Worm (Caenorhabditis elegans) whole organism, young adult: Measurements from ENCODE around the gene nol-6.

Source experiments
- F22D6.2 ChIP-seq: sonication (generic microtip); optimal IDR thresholded peaks from 2 replicates; lab custom pipeline; 2016; ENCODE audit warnings: mild to moderate bottlenecking, missing genetic modification characterization, missing compliant biosample characterization
- F49E8.2 ChIP-seq: sonication (generic microtip); optimal IDR thresholded peaks from 3 replicates; lab custom pipeline; 2017; ENCODE audit warnings: missing genetic modification characterization, mild to moderate bottlenecking, missing compliant biosample characterization, antibody characterized with exemption, moderate library complexity; ENCODE audit not compliant: insufficient read depth
- K11D2.4 ChIP-seq: fragments of 200-800 bp; sonication (Bioruptor generic); IDR thresholded peaks from 2 replicates; pipeline ENCODE4 v1.3.6; 2022; ENCODE audit warnings: missing genetic modification reagents, missing genetic modification characterization, missing compliant biosample characterization
- Y53F4B.3 ChIP-seq: fragments of 200-800 bp; sonication (Bioruptor generic); IDR thresholded peaks from 2 replicates; pipeline ENCODE4 v1.3.6; 2022; ENCODE audit warnings: missing genetic modification reagents, missing genetic modification characterization, missing compliant biosample characterization
- Y56A3A.18 ChIP-seq: fragments of 200-800 bp; sonication (Bioruptor generic); IDR thresholded peaks from 2 replicates; pipeline ENCODE4 v1.3.6; 2022; ENCODE audit warnings: missing genetic modification reagents, missing genetic modification characterization, missing compliant biosample characterization
- akir-1 ChIP-seq: fragments of 200-800 bp; sonication (Bioruptor generic); optimal IDR thresholded peaks from 2 replicates; lab custom pipeline; 2018; ENCODE audit warnings: mild to moderate bottlenecking, missing genetic modification characterization, moderate library complexity, missing compliant biosample characterization
- aptf-2 ChIP-seq: fragments of 200-800 bp; sonication (Bioruptor generic); conservative IDR thresholded peaks from 2 replicates; pipeline ENCODE4 v1.3.6; 2022; ENCODE audit warnings: missing genetic modification reagents, missing genetic modification characterization, missing compliant biosample characterization
- atf-7 ChIP-seq: sonication (generic microtip); optimal IDR thresholded peaks from 2 replicates; lab custom pipeline; 2017; ENCODE audit warnings: mild to moderate bottlenecking, missing genetic modification characterization, missing compliant biosample characterization
- attf-5 ChIP-seq: fragments of 200-800 bp; sonication (Bioruptor generic); optimal IDR thresholded peaks from 2 replicates; lab custom pipeline; 2018; ENCODE audit warnings: mild to moderate bottlenecking, missing genetic modification characterization, missing compliant biosample characterization
- ccch-3 ChIP-seq: fragments of 200-800 bp; sonication (Bioruptor generic); optimal IDR thresholded peaks from 2 replicates; lab custom pipeline; 2018; ENCODE audit warnings: mild to moderate bottlenecking, missing genetic modification characterization, missing compliant biosample characterization
- die-1 ChIP-seq: sonication (generic microtip); optimal IDR thresholded peaks from 2 replicates; lab custom pipeline; 2016; ENCODE audit warnings: missing genotype, mild to moderate bottlenecking, missing genetic modification characterization, missing compliant biosample characterization
- dox-1 ChIP-seq: fragments of 200-800 bp; sonication (Bioruptor generic); IDR thresholded peaks from 2 replicates; pipeline ENCODE4 v1.3.6; 2022; ENCODE audit warnings: missing genetic modification reagents, missing genetic modification characterization, missing compliant biosample characterization
- dpff-1 ChIP-seq: sonication (generic microtip); optimal IDR thresholded peaks from 2 replicates; lab custom pipeline; 2017; ENCODE audit warnings: mild to moderate bottlenecking, missing genetic modification characterization, missing compliant biosample characterization
- egl-44 ChIP-seq: fragments of 200-800 bp; sonication (Bioruptor generic); IDR thresholded peaks from 2 replicates; pipeline ENCODE4 v1.3.6; 2022; ENCODE audit warnings: missing genetic modification reagents, missing genetic modification characterization, missing compliant biosample characterization
- egrh-3 ChIP-seq: fragments of 200-800 bp; sonication (Bioruptor generic); IDR thresholded peaks from 2 replicates; pipeline ENCODE4 v1.3.6; 2022; ENCODE audit warnings: missing genetic modification reagents, missing genetic modification characterization, missing compliant biosample characterization
- ekl-4 ChIP-seq: fragments of 200-800 bp; sonication (Bioruptor generic); IDR thresholded peaks from 2 replicates; pipeline ENCODE4 v1.3.6; 2022; ENCODE audit warnings: missing genetic modification reagents, missing genetic modification characterization, missing compliant biosample characterization
- ets-4 ChIP-seq: fragments of 200-800 bp; sonication (Bioruptor generic); optimal IDR thresholded peaks from 2 replicates; lab custom pipeline; 2018; ENCODE audit warnings: mild to moderate bottlenecking, missing genetic modification characterization, missing compliant biosample characterization
- gei-17 ChIP-seq: fragments of 200-800 bp; sonication (Bioruptor generic); optimal IDR thresholded peaks from 2 replicates; lab custom pipeline; 2018; ENCODE audit warnings: mild to moderate bottlenecking, missing genetic modification characterization, missing compliant biosample characterization
- hlh-26 ChIP-seq: fragments of 200-800 bp; sonication (Bioruptor generic); conservative IDR thresholded peaks from 2 replicates; pipeline ENCODE4 v1.3.6; 2022; ENCODE audit warnings: missing genetic modification reagents, missing genetic modification characterization, missing compliant biosample characterization
- hrde-1 ChIP-seq: sonication (generic microtip); optimal IDR thresholded peaks from 2 replicates; lab custom pipeline; 2016; ENCODE audit warnings: missing genetic modification characterization, mild to moderate bottlenecking, missing compliant biosample characterization, moderate library complexity, missing genotype, missing genetic modification reagents, borderline replicate concordance
- lir-1 ChIP-seq: fragments of 200-800 bp; sonication (Bioruptor generic); conservative IDR thresholded peaks from 2 replicates; pipeline ENCODE4 v1.3.6; 2022; ENCODE audit warnings: missing genetic modification reagents, missing genetic modification characterization, missing compliant biosample characterization
- lsy-27 ChIP-seq: sonication (generic microtip); optimal IDR thresholded peaks from 2 replicates; lab custom pipeline; 2017; ENCODE audit warnings: missing genetic modification characterization, mild to moderate bottlenecking, missing compliant biosample characterization, antibody characterized with exemption, missing genotype, borderline replicate concordance; ENCODE audit not compliant: insufficient read depth
- madf-3 ChIP-seq: fragments of 200-800 bp; sonication (Bioruptor generic); IDR thresholded peaks from 2 replicates; pipeline ENCODE4 v1.3.6; 2022; ENCODE audit warnings: missing genetic modification reagents, missing genetic modification characterization, missing compliant biosample characterization
- mcd-1 ChIP-seq: fragments of 200-800 bp; sonication (Bioruptor generic); IDR thresholded peaks from 2 replicates; pipeline ENCODE4 v1.3.6; 2022; ENCODE audit warnings: missing genetic modification reagents, missing genetic modification characterization, missing compliant biosample characterization
- mel-28 ChIP-seq: sonication (generic microtip); optimal IDR thresholded peaks from 2 replicates; lab custom pipeline; 2016; ENCODE audit warnings: borderline replicate concordance, mild to moderate bottlenecking, missing genetic modification characterization, missing compliant biosample characterization
- nhr-179 ChIP-seq: sonication (generic microtip); optimal IDR thresholded peaks from 2 replicates; lab custom pipeline; 2016; ENCODE audit warnings: mild to moderate bottlenecking, missing genetic modification characterization, missing compliant biosample characterization
- nhr-27 ChIP-seq: fragments of 200-800 bp; sonication (Bioruptor generic); optimal IDR thresholded peaks from 2 replicates; lab custom pipeline; 2018; ENCODE audit warnings: mild to moderate bottlenecking, missing genetic modification characterization, moderate library complexity, missing compliant biosample characterization
- nhr-80 ChIP-seq: sonication (generic microtip); optimal IDR thresholded peaks from 2 replicates; lab custom pipeline; 2016; ENCODE audit warnings: missing genetic modification characterization, missing compliant biosample characterization
- pbrm-1 ChIP-seq: fragments of 200-800 bp; sonication (Bioruptor generic); IDR thresholded peaks from 2 replicates; pipeline ENCODE4 v1.3.6; 2022; ENCODE audit warnings: missing genetic modification reagents, missing genetic modification characterization, missing compliant biosample characterization
- pha-4 ChIP-seq: fragments of 150-350 bp; sonication (generic microtip); optimal IDR thresholded peaks from 2 replicates; lab custom pipeline; 2014; ENCODE audit warnings: missing biosample characterization, missing genetic modification reagents, missing genetic modification characterization
- repo-1 ChIP-seq: sonication (generic microtip); optimal IDR thresholded peaks from 2 replicates; lab custom pipeline; 2017; ENCODE audit warnings: mild to moderate bottlenecking, missing genetic modification characterization, missing compliant biosample characterization
- sdz-38 ChIP-seq: sonication (generic microtip); optimal IDR thresholded peaks from 2 replicates; lab custom pipeline; 2016; ENCODE audit warnings: missing genotype, missing genetic modification characterization, missing compliant biosample characterization
- snpc-1.3 ChIP-seq: sonication (generic microtip); optimal IDR thresholded peaks from 2 replicates; lab custom pipeline; 2017; ENCODE audit warnings: missing genetic modification characterization, mild to moderate bottlenecking, missing compliant biosample characterization, antibody characterized with exemption, moderate library complexity, missing genotype, missing genetic modification reagents; ENCODE audit not compliant: insufficient read depth
- snpc-4 ChIP-seq, 5 experiments: fragments of 150-350 bp in 1 of 5; sonication (generic microtip) in 4 of 5; optimal IDR thresholded peaks; 2 replicates each; lab custom pipeline; 2014 to 2018; ENCODE audit warnings: missing genetic modification characterization in 5 of 5, missing biosample characterization in 3 of 5, antibody characterized with exemption in 2 of 5, mild to moderate bottlenecking in 2 of 5, missing compliant biosample characterization in 2 of 5, missing genotype in 2 of 5, moderate library complexity in 2 of 5, missing genetic modification reagents in 1 of 5
- somi-1 ChIP-seq: fragments of 200-800 bp; sonication (Bioruptor generic); optimal IDR thresholded peaks from 2 replicates; lab custom pipeline; 2018; ENCODE audit warnings: mild to moderate bottlenecking, missing genetic modification characterization, missing compliant biosample characterization
- tbp1 ChIP-seq: fragments of 200-800 bp; sonication (Bioruptor generic); optimal IDR thresholded peaks from 2 replicates; lab custom pipeline; 2018; ENCODE audit warnings: mild to moderate bottlenecking, missing genetic modification characterization, missing compliant biosample characterization
- unc-130 ChIP-seq: sonication (generic microtip); optimal IDR thresholded peaks from 2 replicates; lab custom pipeline; 2016; ENCODE audit warnings: missing genetic modification reagents, missing genetic modification characterization, missing compliant biosample characterization
- ztf-18 ChIP-seq: sonication (generic microtip); optimal IDR thresholded peaks from 2 replicates; lab custom pipeline; 2016; ENCODE audit warnings: missing genotype, mild to moderate bottlenecking, missing genetic modification characterization, missing compliant biosample characterization
- ztf-22 ChIP-seq: fragments of 200-800 bp; sonication (Bioruptor generic); optimal IDR thresholded peaks from 2 replicates; lab custom pipeline; 2018; ENCODE audit warnings: mild to moderate bottlenecking, missing genetic modification characterization, moderate library complexity, missing compliant biosample characterization
- ztf-26 ChIP-seq: sonication (generic microtip); optimal IDR thresholded peaks from 2 replicates; lab custom pipeline; 2017; ENCODE audit warnings: missing genetic modification characterization, missing compliant biosample characterization
- ztf-6 ChIP-seq: fragments of 200-800 bp; sonication (Bioruptor generic); IDR thresholded peaks from 2 replicates; pipeline ENCODE4 v1.3.6; 2022; ENCODE audit warnings: missing genetic modification reagents, missing genetic modification characterization, missing compliant biosample characterization

nol-6 gene

ce11 chrII:1419994-1420393 lies 17.3 kb downstream of the nol-6 start:
- TF ChIP-seq lsy-27 (tag; lab: Kevin White, UChicago) (no peak), madf-3 (GFP tag; lab: Robert Waterston, UW) (no peak), snpc-1.3 (tag; lab: Kevin White, UChicago) (no peak), pbrm-1 (GFP tag; lab: Robert Waterston, UW) (no peak), F22D6.2 (tag; lab: Kevin White, UChicago) (no peak), gei-17 (GFP tag; lab: Kevin White, UChicago) (no peak), ztf-6 (GFP tag; lab: Robert Waterston, UW) (no peak), ccch-3 (GFP tag; lab: Kevin White, UChicago) (no peak), K11D2.4 (GFP tag; lab: Robert Waterston, UW) (no peak), snpc-4 (GFP tag; optimal IDR thresholded peaks at IDR 0.05; lab: Kevin White, UChicago) (no peak), snpc-4 (tag; optimal IDR thresholded peaks at IDR 0.05; lab: Kevin White, UChicago) (no peak), tbp1 (GFP tag; lab: Kevin White, UChicago) (no peak), Y53F4B.3 (no peak), akir-1 (GFP tag; lab: Kevin White, UChicago) (no peak), aptf-2 (GFP tag; lab: Robert Waterston, UW) (no peak), dox-1 (no peak), lir-1 (GFP tag; lab: Robert Waterston, UW) (no peak), somi-1 (GFP tag; lab: Kevin White, UChicago) (no peak), dpff-1 (tag; lab: Kevin White, UChicago) (no peak), egrh-3 (GFP tag; lab: Robert Waterston, UW) (no peak), ets-4 (GFP tag; lab: Kevin White, UChicago) (no peak)

ce11 chrII:1412359-1412907 lies 24.9 kb downstream of the nol-6 start, which contains the start of gene alkb-1:
TSS of gene alkb-1 (plus strand) at chrII:1412409.
- no peak for TF ChIP-seq ztf-18
- no peak for TF ChIP-seq ztf-22 (GFP tag; lab: Kevin White, UChicago)
- TF ChIP-seq attf-5 (GFP tag; lab: Kevin White, UChicago): no peak
- no peak for TF ChIP-seq unc-130 (GFP tag; lab: Kevin White, UChicago)
- no peak for TF ChIP-seq hrde-1 (tag; lab: Kevin White, UChicago)
- TF ChIP-seq egl-44 (GFP tag; lab: Robert Waterston, UW): no peak
- TF ChIP-seq hlh-26 (GFP tag; lab: Robert Waterston, UW): no peak

ce11 chrII:1411372-1411771 lies 25.9 kb downstream of the nol-6 start, which contains the start of gene Y51H7C.9:
TSS of gene Y51H7C.9 (minus strand) at chrII:1411472.
- TF ChIP-seq sdz-38 (tag; lab: Kevin White, UChicago) (no peak), Y56A3A.18 (GFP tag; lab: Robert Waterston, UW) (no peak), ztf-26 (tag; lab: Kevin White, UChicago) (no peak), nhr-179 (no peak), mel-28 (tag; lab: Kevin White, UChicago) (no peak)

- TF ChIP-seq lsy-27 (tag; lab: Kevin White, UChicago) (no peak), ekl-4 (0 out of 2 replicates have a peak, but pooled peaks have one; percentile 19), akir-1 (GFP tag; lab: Kevin White, UChicago) (no peak), nhr-27 (tag; lab: Kevin White, UChicago) (no peak), tbp1 (GFP tag; lab: Kevin White, UChicago) (no peak), F49E8.2 (tag; lab: Kevin White, UChicago) (peak; percentile 42), ztf-18 (peak; percentile 59), pha-4 (tag; lab: Kevin White, UChicago) (no peak), die-1 (no peak), mcd-1 (peak; percentile 28; the same call in 1 of the 2 replicates), atf-7 (tag; lab: Kevin White, UChicago) (no peak), repo-1 (tag; lab: Kevin White, UChicago) (peak; percentile 30), nhr-80 (tag; lab: Kevin White, UChicago) (no peak), ztf-26 (tag; lab: Kevin White, UChicago) (no peak), ztf-6 (GFP tag; lab: Robert Waterston, UW) (no peak), madf-3 (GFP tag; lab: Robert Waterston, UW) (0 out of 2 replicates have a peak, but pooled peaks have one; percentile 49)
Measured at ce11 chrII:1403056-1403455, 34.2 kb downstream of the nol-6 start, which contains the start of the genes Y51H7C.41 and cogc-4. TSS of gene Y51H7C.41 (plus strand) at chrII:1403321. TSS of gene cogc-4 (plus strand) at chrII:1403441.
